Fruit fly (Drosophila melanogaster): ENCODE data around the gene hep.

The hep gene

DNA sequence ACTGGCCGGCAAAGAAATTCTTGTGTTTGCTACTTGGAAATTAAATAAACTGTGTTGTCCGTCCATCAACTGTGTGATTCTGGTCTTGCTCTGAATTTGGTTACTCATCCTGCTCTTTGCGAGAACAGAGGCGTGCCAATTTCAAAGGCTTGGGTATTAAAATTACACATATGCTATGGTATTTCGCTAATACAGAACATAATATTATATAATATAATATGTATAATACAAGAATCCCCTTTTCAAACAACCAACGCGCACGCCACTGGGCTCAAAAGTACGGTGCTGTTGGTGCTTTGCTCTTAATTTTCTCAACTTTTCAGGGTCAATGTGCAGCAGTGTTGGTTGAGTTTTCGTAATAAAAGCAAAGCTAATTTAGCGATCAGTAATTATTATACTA is 9.7 kb upstream of the hep start (continued):
- peak; percentile 47 for TF ChIP-seq ewg (GFP tag; optimal IDR thresholded peaks at IDR 0.05)
- no peak for TF ChIP-seq repo (GFP tag; optimal IDR thresholded peaks at IDR 0.05)
- peak; percentile 35 for TF ChIP-seq tup (GFP tag; optimal IDR thresholded peaks at IDR 0.05)
- TF ChIP-seq CG10366 (GFP tag; IDR thresholded peaks at IDR 0.05): peak; percentile 89
- TF ChIP-seq Meics (GFP tag; optimal IDR thresholded peaks at IDR 0.05): peak; percentile 86
- no peak for TF ChIP-seq unc-4 (GFP tag; IDR thresholded peaks at IDR 0.05; ENCODE audit: partially characterized antibody)
- peak; percentile 84 for TF ChIP-seq CG8924 (tag; optimal IDR thresholded peaks at IDR 0.05)
- TF ChIP-seq shn (GFP tag; optimal IDR thresholded peaks at IDR 0.05): no peak
- TF ChIP-seq CG11695 (GFP tag; IDR thresholded peaks at IDR 0.05): peak; percentile 90
- TF ChIP-seq CG17385 (GFP tag; optimal IDR thresholded peaks at IDR 0.05): peak; percentile 78
- peak; percentile 66 for TF ChIP-seq ATbp (GFP tag; optimal IDR thresholded peaks at IDR 0.05)
- no peak for TF ChIP-seq HLHmδ (GFP tag; optimal IDR thresholded peaks at IDR 0.05)
- peak; percentile 86 for TF ChIP-seq Fer1 (GFP tag; optimal IDR thresholded peaks at IDR 0.05)
- no peak for TF ChIP-seq en (GFP tag; optimal IDR thresholded peaks at IDR 0.05)
- TF ChIP-seq CG8388 (GFP tag; optimal IDR thresholded peaks at IDR 0.05): peak; percentile 65
- TF ChIP-seq Rx (GFP tag; IDR thresholded peaks at IDR 0.05): peak; percentile 82
- no peak for TF ChIP-seq da (GFP tag; optimal IDR thresholded peaks at IDR 0.05)
- TF ChIP-seq CG10543 (GFP tag; optimal IDR thresholded peaks at IDR 0.05): peak; percentile 75
- peak; percentile 89 for TF ChIP-seq CG6689 (GFP tag; IDR thresholded peaks at IDR 0.05)
- TF ChIP-seq knrl (GFP tag; IDR thresholded peaks at IDR 0.05; ENCODE audit: partially characterized antibody): no peak
- peak; percentile 79 for TF ChIP-seq CG12391 (tag; optimal IDR thresholded peaks at IDR 0.05)
- TF ChIP-seq wek (GFP tag; optimal IDR thresholded peaks at IDR 0.05): no peak
- TF ChIP-seq hkb (optimal IDR thresholded peaks at IDR 0.05): no peak
- TF ChIP-seq hkb (GFP tag; IDR thresholded peaks at IDR 0.05): peak; percentile 91
- no peak for TF ChIP-seq CG12744 (GFP tag; optimal IDR thresholded peaks at IDR 0.05)
- peak; percentile 81 for TF ChIP-seq CG12071 (GFP tag; optimal IDR thresholded peaks at IDR 0.05)
- no peak for TF ChIP-seq CG3995 (GFP tag; optimal IDR thresholded peaks at IDR 0.05)
- peak; percentile 75 for TF ChIP-seq CG2120 (GFP tag; optimal IDR thresholded peaks at IDR 0.05)
- TF ChIP-seq NC2β (GFP tag; optimal IDR thresholded peaks at IDR 0.05): no peak
- no peak for TF ChIP-seq CG34224 (GFP tag; IDR thresholded peaks at IDR 0.05; ENCODE audit: partially characterized antibody)
- peak; percentile 78 for TF ChIP-seq cwo (GFP tag; optimal IDR thresholded peaks at IDR 0.05)
- no peak for TF ChIP-seq CG11398 (GFP tag; optimal IDR thresholded peaks at IDR 0.05)
- no peak for TF ChIP-seq gsb-n (tag; optimal IDR thresholded peaks at IDR 0.05)
- peak; percentile 33 for TF ChIP-seq CG2202 (tag; optimal IDR thresholded peaks at IDR 0.05)
- TF ChIP-seq ci (GFP tag; IDR thresholded peaks at IDR 0.05): peak; percentile 88
- peak; percentile 17 for TF ChIP-seq Sry-β (GFP tag; optimal IDR thresholded peaks at IDR 0.05)
- TF ChIP-seq CG15514 (GFP tag; optimal IDR thresholded peaks at IDR 0.05): peak; percentile 80
- no peak for TF ChIP-seq MESR4 (GFP tag; optimal IDR thresholded peaks at IDR 0.05)
- TF ChIP-seq PHDP (tag; optimal IDR thresholded peaks at IDR 0.05): peak; percentile 88
- peak; percentile 38 for TF ChIP-seq CG4328 (GFP tag; optimal IDR thresholded peaks at IDR 0.05)
- no peak for TF ChIP-seq GATAe (GFP tag; conservative IDR thresholded peaks at IDR 0.05)
- peak; percentile 74 for TF ChIP-seq ttk (GFP tag; IDR thresholded peaks at IDR 0.05)
- TF ChIP-seq lmd (GFP tag; IDR thresholded peaks at IDR 0.05): peak; percentile 93
- no peak for TF ChIP-seq ash1 (GFP tag; optimal IDR thresholded peaks at IDR 0.05)
- TF ChIP-seq inv (GFP tag; IDR thresholded peaks at IDR 0.05; ENCODE audit: partially characterized antibody): no peak
- peak; percentile 24 for TF ChIP-seq CG4820 (GFP tag; optimal IDR thresholded peaks at IDR 0.05)
- TF ChIP-seq CG2712 (tag; optimal IDR thresholded peaks at IDR 0.05): peak; percentile 76
- no peak for TF ChIP-seq bbx (GFP tag; IDR thresholded peaks at IDR 0.05; ENCODE audit: partially characterized antibody)
- TF ChIP-seq ro (GFP tag; IDR thresholded peaks at IDR 0.05): peak; percentile 53
- peak; percentile 45 for TF ChIP-seq CG15601 (tag; optimal IDR thresholded peaks at IDR 0.05)
- peak; percentile 93 for TF ChIP-seq lab (GFP tag; optimal IDR thresholded peaks at IDR 0.05)

All from whole organism, embryonic.